Worm (Caenorhabditis elegans) whole organism, young adult: Measurements from ENCODE around the gene Y59C2A.2.

Experiments
- efl-1 ChIP-seq: fragments of 150-350 bp; optimal IDR thresholded peaks from 2 replicates; lab custom pipeline; 2014; ENCODE audit warnings: missing biosample characterization, missing genetic modification reagents, missing genetic modification characterization
- nfya-1 ChIP-seq: sonication (generic microtip); optimal IDR thresholded peaks from 2 replicates; lab custom pipeline; 2017; ENCODE audit warnings: antibody characterized with exemption, missing compliant biosample characterization, missing genetic modification characterization, borderline replicate concordance; ENCODE audit not compliant: insufficient read depth
- nhr-120 ChIP-seq: fragments of 200-800 bp; sonication (Bioruptor generic); IDR thresholded peaks from 2 replicates; pipeline ENCODE4 v1.3.6; 2022; ENCODE audit warnings: missing genetic modification characterization, missing compliant biosample characterization
- sea-2 ChIP-seq: fragments of 200-800 bp; sonication (Bioruptor generic); IDR thresholded peaks from 2 replicates; pipeline ENCODE4 v1.3.6; 2022; ENCODE audit warnings: missing genetic modification characterization, missing compliant biosample characterization
- snpc-1.1 ChIP-seq: sonication (generic microtip); optimal IDR thresholded peaks from 2 replicates; lab custom pipeline; 2017; ENCODE audit warnings: missing genetic modification characterization, mild to moderate bottlenecking, missing compliant biosample characterization, antibody characterized with exemption, moderate library complexity, missing genotype, missing genetic modification reagents; ENCODE audit not compliant: insufficient read depth
- unc-130 ChIP-seq: sonication (generic microtip); optimal IDR thresholded peaks from 2 replicates; lab custom pipeline; 2016; ENCODE audit warnings: missing genetic modification reagents, missing genetic modification characterization, missing compliant biosample characterization

DNA sequence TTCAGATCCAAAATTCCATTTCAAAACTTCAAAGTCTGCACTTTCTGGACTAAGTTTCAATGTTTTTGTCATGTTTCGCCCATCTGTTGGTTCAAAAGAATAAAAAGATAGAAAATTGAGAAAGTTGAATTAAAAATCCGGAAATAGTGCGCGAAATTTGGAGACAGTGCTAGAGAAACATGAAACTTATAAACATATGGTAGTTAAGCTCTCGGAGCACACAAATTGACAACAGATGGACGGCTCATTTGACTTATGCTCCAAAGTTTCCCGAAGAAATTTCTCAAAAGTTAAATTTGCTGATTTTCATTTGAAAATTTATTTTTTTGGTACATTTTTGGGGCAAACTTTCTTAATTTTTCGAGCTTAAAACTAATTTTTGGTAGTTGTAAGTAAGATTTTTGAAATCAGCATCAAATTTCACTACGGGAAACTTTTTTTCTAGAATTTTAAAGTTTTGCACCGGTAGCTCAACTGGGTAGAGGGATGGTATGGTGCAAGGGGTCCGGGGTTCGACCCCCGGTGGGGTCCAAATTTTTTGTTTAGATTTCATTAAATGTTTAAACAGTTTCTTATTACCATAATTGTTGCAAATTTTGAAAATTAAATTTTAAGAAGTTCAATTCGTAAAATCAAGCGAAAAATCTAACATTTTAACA is 2.3 kb upstream of the Y59C2A.2 start:
- TF ChIP-seq snpc-1.1 (tag; lab: Kevin White, UChicago) (no peak), efl-1 (no peak), unc-130 (GFP tag; lab: Kevin White, UChicago) (no peak), sea-2 (GFP tag; lab: Robert Waterston, UW) (no peak), nhr-120 (GFP tag; lab: Robert Waterston, UW) (no peak), nfya-1 (tag; lab: Kevin White, UChicago) (no peak)
